Fruit fly (Drosophila melanogaster) whole organism, pupa: ENCODE data around the gene NdufA3.

Experiments used
- CG13204 ChIP-seq: fragments of 200-800 bp; sonication (Bioruptor generic); optimal IDR thresholded peaks from 2 replicates; lab custom pipeline; 2018; ENCODE audit warnings: missing biosample characterization, mild to moderate bottlenecking, missing genetic modification characterization, moderate library complexity
- CG17806 ChIP-seq: fragments of 200-800 bp; sonication (Bioruptor generic); optimal IDR thresholded peaks from 2 replicates; lab custom pipeline; 2018; ENCODE audit warnings: missing biosample characterization, mild to moderate bottlenecking, missing genetic modification characterization, moderate library complexity
- CG32121 ChIP-seq: fragments of 200-800 bp; sonication (Bioruptor generic); IDR thresholded peaks from 2 replicates; pipeline ENCODE4 v1.3.6; 2022; ENCODE audit warnings: missing biosample characterization, missing genetic modification characterization
- CG34367 ChIP-seq: fragments of 200-800 bp; sonication (Bioruptor generic); optimal IDR thresholded peaks from 2 replicates; lab custom pipeline; 2018; ENCODE audit warnings: missing biosample characterization, mild to moderate bottlenecking, missing genetic modification characterization
- CG8159 ChIP-seq: fragments of 200-800 bp; sonication (Bioruptor generic); optimal IDR thresholded peaks from 3 replicates; lab custom pipeline; 2018; ENCODE audit warnings: missing biosample characterization, mild to moderate bottlenecking, missing genetic modification characterization, moderate library complexity
- EcR ChIP-seq: fragments of 200-800 bp; sonication (Bioruptor generic); optimal IDR thresholded peaks from 3 replicates; lab custom pipeline; 2019; ENCODE audit warnings: missing biosample characterization, missing genetic modification characterization, mild to moderate bottlenecking, moderate library complexity, missing genetic modification reagents
- Pif1B ChIP-seq: fragments of 200-800 bp; sonication (Bioruptor generic); optimal IDR thresholded peaks from 3 replicates; lab custom pipeline; 2016; ENCODE audit warnings: missing biosample characterization, missing genetic modification characterization
- Snoo ChIP-seq: fragments of 200-800 bp; sonication (Bioruptor generic); optimal IDR thresholded peaks from 3 replicates; lab custom pipeline; 2017; ENCODE audit warnings: missing biosample characterization, mild to moderate bottlenecking, missing genetic modification characterization, inconsistent platforms
- fd96Ca ChIP-seq: fragments of 200-800 bp; sonication (Bioruptor generic); IDR thresholded peaks from 3 replicates; pipeline ENCODE4 v1.3.6; 2022; ENCODE audit warnings: missing biosample characterization, missing genetic modification characterization

DNA sequence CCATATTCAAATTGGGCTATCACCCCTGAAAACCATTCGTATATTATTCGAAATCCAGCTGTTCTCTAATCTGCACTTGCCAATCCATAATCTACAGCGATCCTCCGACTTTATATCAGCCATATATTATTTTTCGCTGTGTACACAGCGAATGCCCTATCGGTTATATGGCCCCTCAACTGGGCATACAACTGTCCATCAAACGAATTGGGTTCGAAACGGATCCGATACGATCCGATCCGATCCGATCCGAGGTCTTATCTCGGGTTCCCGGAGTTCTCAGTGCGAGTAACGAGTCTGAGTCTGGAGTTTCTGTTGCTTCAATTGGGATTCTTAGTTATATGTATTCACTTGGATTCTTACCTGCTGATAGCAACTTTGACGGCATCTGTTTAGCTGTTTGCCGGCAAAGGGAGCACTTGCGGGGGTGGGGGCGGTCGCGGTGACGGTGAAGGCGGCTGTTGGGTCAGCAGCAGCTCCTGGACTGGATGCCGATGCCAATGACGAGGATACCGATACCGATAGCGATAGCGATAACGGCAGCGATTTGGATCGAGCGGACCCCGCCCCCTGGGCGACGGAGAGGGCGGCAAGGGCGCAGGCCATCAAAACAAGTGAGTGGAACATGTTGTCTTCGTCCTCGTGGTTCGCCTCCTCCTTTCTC is 26.1 kb downstream of the NdufA3 start:
- no peak for TF ChIP-seq CG17806 (tag; lab: Kevin White, UChicago)
- no peak for TF ChIP-seq fd96Ca (GFP tag; lab: Robert Waterston, UW)
- no peak for TF ChIP-seq CG34367 (tag; lab: Kevin White, UChicago)
- TF ChIP-seq EcR (GFP tag; lab: Kevin White, UChicago), result no peak
- no peak for TF ChIP-seq CG8159 (tag; lab: Kevin White, UChicago)
- no peak for TF ChIP-seq Snoo (tag; lab: Kevin White, UChicago)
- TF ChIP-seq CG32121, result no peak
- no peak for TF ChIP-seq Pif1B (GFP tag; lab: Kevin White, UChicago)
- TF ChIP-seq CG13204 (GFP tag; lab: Kevin White, UChicago), result no peak
